Worm (Caenorhabditis elegans) whole organism, L3 larva: ENCODE results near the gene clec-84.

Experiments
- ZK546.5 ChIP-seq: sonication (generic microtip); optimal IDR thresholded peaks from 2 replicates; lab custom pipeline; 2017; ENCODE audit warnings: missing biosample characterization, missing genetic modification characterization
- aly-2 ChIP-seq: fragments of 150-350 bp; optimal IDR thresholded peaks from 2 replicates; lab custom pipeline; 2014; ENCODE audit warnings: missing biosample characterization, missing genetic modification characterization
- ama-1 ChIP-seq: fragments of 150-350 bp; optimal IDR thresholded peaks from 2 replicates; lab custom pipeline; 2018
- ceh-16 ChIP-seq: sonication (generic microtip); optimal IDR thresholded peaks from 2 replicates; lab custom pipeline; 2017; ENCODE audit warnings: missing biosample characterization, missing genetic modification characterization
- ceh-28 ChIP-seq: fragments of 150-350 bp; optimal IDR thresholded peaks from 2 replicates; lab custom pipeline; 2014; ENCODE audit warnings: missing biosample characterization, missing genetic modification reagents, missing genetic modification characterization
- ceh-82 ChIP-seq: fragments of 150-350 bp; optimal IDR thresholded peaks from 2 replicates; lab custom pipeline; 2014; ENCODE audit warnings: missing biosample characterization, missing genetic modification characterization
- ceh-9 ChIP-seq: sonication (generic microtip); optimal IDR thresholded peaks from 2 replicates; lab custom pipeline; 2018; ENCODE audit warnings: missing biosample characterization, missing genetic modification characterization
- daf-12 ChIP-seq: fragments of 150-350 bp; optimal IDR thresholded peaks from 2 replicates; lab custom pipeline; 2014; ENCODE audit warnings: missing biosample characterization, missing genetic modification reagents, missing genetic modification characterization
- egl-27 ChIP-seq: sonication (generic microtip); optimal IDR thresholded peaks from 4 replicates; lab custom pipeline; 2017; ENCODE audit warnings: missing biosample characterization, missing genetic modification reagents, missing genetic modification characterization
- egl-5 ChIP-seq: fragments of 150-350 bp; optimal IDR thresholded peaks from 2 replicates; lab custom pipeline; 2017; ENCODE audit warnings: missing biosample characterization, missing genetic modification reagents, missing genetic modification characterization, inconsistent platforms
- elt-1 ChIP-seq: fragments of 150-350 bp; optimal IDR thresholded peaks from 2 replicates; lab custom pipeline; 2014; ENCODE audit warnings: missing biosample characterization, missing genetic modification characterization
- elt-2 ChIP-seq: sonication (generic microtip); optimal IDR thresholded peaks from 2 replicates; lab custom pipeline; 2016; ENCODE audit warnings: missing genetic modification reagents, mild to moderate bottlenecking, missing genetic modification characterization, missing compliant biosample characterization
- elt-3 ChIP-seq, 3 experiments: fragments of 150-350 bp in 1 of 3; sonication (generic microtip) in 2 of 3; optimal IDR thresholded peaks; 2 replicates in 2 of 3; 4 replicates in 1 of 3; lab custom pipeline; 2014 to 2017; ENCODE audit warnings: missing biosample characterization in 3 of 3, missing genetic modification characterization in 3 of 3
- fkh-2 ChIP-seq: fragments of 150-350 bp; optimal IDR thresholded peaks from 2 replicates; lab custom pipeline; 2014; ENCODE audit warnings: missing biosample characterization, missing genetic modification reagents, missing genetic modification characterization
- fos-1 ChIP-seq: fragments of 150-350 bp; optimal IDR thresholded peaks from 2 replicates; lab custom pipeline; 2014; ENCODE audit warnings: missing biosample characterization, missing genetic modification characterization
- hmg-11 ChIP-seq: sonication (generic microtip); optimal IDR thresholded peaks from 2 replicates; lab custom pipeline; 2016; ENCODE audit warnings: missing genetic modification characterization, missing compliant biosample characterization
- jun-1 ChIP-seq: fragments of 150-350 bp; optimal IDR thresholded peaks from 2 replicates; lab custom pipeline; 2014; ENCODE audit warnings: missing biosample characterization, missing genetic modification reagents, missing genetic modification characterization
- lin-15B ChIP-seq: fragments of 150-350 bp; optimal IDR thresholded peaks from 2 replicates; lab custom pipeline; 2014; ENCODE audit warnings: missing biosample characterization, missing genetic modification characterization
- mml-1 ChIP-seq: fragments of 150-350 bp; sonication (generic microtip); optimal IDR thresholded peaks from 3 replicates; lab custom pipeline; 2014; ENCODE audit warnings: missing biosample characterization, missing genetic modification characterization
- nhr-11 ChIP-seq: fragments of 150-350 bp; optimal IDR thresholded peaks from 2 replicates; lab custom pipeline; 2014; ENCODE audit warnings: missing biosample characterization, missing genetic modification characterization
- nhr-12 ChIP-seq: fragments of 150-350 bp; optimal IDR thresholded peaks from 2 replicates; lab custom pipeline; 2014; ENCODE audit warnings: missing biosample characterization, missing genetic modification characterization
- nhr-23 ChIP-seq: fragments of 150-350 bp; optimal IDR thresholded peaks from 2 replicates; lab custom pipeline; 2014; ENCODE audit warnings: missing biosample characterization, missing genetic modification reagents, missing genetic modification characterization
- nhr-237 ChIP-seq: fragments of 150-350 bp; optimal IDR thresholded peaks from 2 replicates; lab custom pipeline; 2014; ENCODE audit warnings: missing biosample characterization, missing genetic modification characterization
- nhr-25 ChIP-seq: sonication (generic microtip); optimal IDR thresholded peaks from 2 replicates; lab custom pipeline; 2017; ENCODE audit warnings: missing biosample characterization, missing genetic modification characterization
- nhr-28 ChIP-seq: fragments of 150-350 bp; optimal IDR thresholded peaks from 2 replicates; lab custom pipeline; 2014; ENCODE audit warnings: missing biosample characterization, missing genetic modification characterization
- nhr-43 ChIP-seq: sonication (generic microtip); optimal IDR thresholded peaks from 2 replicates; lab custom pipeline; 2016; ENCODE audit warnings: mild to moderate bottlenecking, missing genetic modification characterization, missing compliant biosample characterization; ENCODE audit not compliant: poor library complexity, severe bottlenecking
- nhr-67 ChIP-seq: fragments of 150-350 bp; optimal IDR thresholded peaks from 2 replicates; lab custom pipeline; 2014; ENCODE audit warnings: missing biosample characterization, missing genetic modification characterization
- nhr-76 ChIP-seq: fragments of 150-350 bp; sonication (generic microtip); optimal IDR thresholded peaks from 5 replicates; lab custom pipeline; 2014; ENCODE audit warnings: missing biosample characterization, missing genetic modification characterization
- nhr-77 ChIP-seq: fragments of 150-350 bp; optimal IDR thresholded peaks from 2 replicates; lab custom pipeline; 2014; ENCODE audit warnings: missing biosample characterization, missing genetic modification characterization
- pha-4 ChIP-seq: fragments of 150-350 bp; optimal IDR thresholded peaks from 2 replicates; lab custom pipeline; 2014; ENCODE audit warnings: missing biosample characterization, missing genetic modification reagents, missing genetic modification characterization
- sea-2 ChIP-seq: fragments of 150-350 bp; sonication (generic microtip); optimal IDR thresholded peaks from 4 replicates; lab custom pipeline; 2014; ENCODE audit warnings: missing biosample characterization, missing genetic modification reagents, missing genetic modification characterization
- skn-1 ChIP-seq: fragments of 150-350 bp; optimal IDR thresholded peaks from 2 replicates; lab custom pipeline; 2014; ENCODE audit warnings: missing biosample characterization, missing genetic modification characterization
- snpc-4 ChIP-seq: fragments of 150-350 bp; optimal IDR thresholded peaks from 2 replicates; lab custom pipeline; 2014; ENCODE audit warnings: missing biosample characterization, missing genetic modification characterization
- tbx-2 ChIP-seq: sonication (generic microtip); optimal IDR thresholded peaks from 2 replicates; lab custom pipeline; 2016; ENCODE audit warnings: mild to moderate bottlenecking, missing genetic modification characterization, missing compliant biosample characterization
- unc-62 ChIP-seq: fragments of 150-350 bp; sonication (generic microtip); optimal IDR thresholded peaks from 4 replicates; lab custom pipeline; 2014; ENCODE audit warnings: missing biosample characterization, missing genetic modification reagents, missing genetic modification characterization
- ztf-11 ChIP-seq: fragments of 150-350 bp; optimal IDR thresholded peaks from 2 replicates; lab custom pipeline; 2014; ENCODE audit warnings: missing biosample characterization, missing genetic modification characterization
- ztf-4 ChIP-seq: fragments of 150-350 bp; optimal IDR thresholded peaks from 2 replicates; lab custom pipeline; 2014; ENCODE audit warnings: missing biosample characterization, missing genetic modification characterization

Gene clec-84

DNA sequence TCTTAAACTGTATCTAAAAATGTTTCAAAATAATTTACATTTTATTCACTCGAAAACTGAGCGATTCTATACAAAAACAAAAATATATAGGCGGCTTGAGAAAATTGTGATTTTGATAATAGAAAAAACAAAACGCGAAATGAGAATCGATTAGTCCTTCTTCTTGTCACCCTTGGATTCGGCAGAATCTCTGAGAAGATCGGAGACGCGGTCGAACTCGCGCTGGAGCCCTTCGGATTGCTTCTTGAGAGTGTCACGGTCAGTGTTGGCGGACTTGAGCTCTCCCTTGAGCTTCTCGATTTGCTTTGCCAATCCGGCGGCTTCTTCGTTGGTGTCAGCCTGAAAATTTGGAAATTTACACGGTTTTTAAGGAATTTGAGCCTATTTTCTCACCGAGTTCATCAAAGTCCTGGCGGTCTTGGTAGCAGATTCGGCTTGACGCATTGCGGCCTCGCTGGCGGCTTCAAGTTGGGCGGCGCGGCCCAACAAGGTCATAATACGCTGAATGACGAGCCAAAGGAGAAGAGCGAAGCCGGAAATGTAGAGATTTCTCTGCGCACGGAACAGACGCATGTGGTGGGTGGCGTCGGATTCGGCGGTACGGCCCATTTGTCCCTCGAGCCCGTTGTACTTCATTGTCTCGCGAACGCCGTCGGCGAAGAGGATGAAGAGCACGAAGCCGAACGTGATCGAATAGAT, 49.4 kb downstream of the clec-84 start:
- no peak for TF ChIP-seq nhr-12 (tag; lab: Kevin White, UChicago)
- no peak for TF ChIP-seq snpc-4 (tag; lab: Kevin White, UChicago)
- no peak for TF ChIP-seq daf-12
- TF ChIP-seq ztf-11 (tag; lab: Kevin White, UChicago): no peak
- no peak for TF ChIP-seq nhr-67 (tag; lab: Kevin White, UChicago)
- no peak for TF ChIP-seq egl-27 (tag; lab: Kevin White, UChicago)
- TF ChIP-seq lin-15B (tag; lab: Kevin White, UChicago): no peak
- TF ChIP-seq unc-62: no peak
- TF ChIP-seq hmg-11 (tag; lab: Kevin White, UChicago): no peak
- no peak for TF ChIP-seq ama-1 (lab: Kevin White, UChicago)
- TF ChIP-seq, all 47 proteins: peak for 0

ce11 chrIV:2892395-2892786, 50.1 kb downstream of the clec-84 start, which contains the start of gene Y54G2A.18:
TSS of gene Y54G2A.18 (minus strand) at chrIV:2892495.
- TF ChIP-seq ceh-9 (tag; lab: Kevin White, UChicago) (no peak), pha-4 (tag; lab: Kevin White, UChicago) (peak; percentile 35), nhr-237 (tag; lab: Kevin White, UChicago) (no peak), egl-5 (tag; lab: Kevin White, UChicago) (no peak), lin-15B (tag; lab: Kevin White, UChicago) (no peak), nhr-76 (tag; lab: Kevin White, UChicago) (no peak), mml-1 (tag; lab: Kevin White, UChicago) (no peak), fos-1 (tag; lab: Kevin White, UChicago) (no peak), ceh-28 (tag; lab: Kevin White, UChicago) (peak; percentile 28), egl-27 (tag; lab: Kevin White, UChicago) (no peak), fkh-2 (tag; lab: Kevin White, UChicago) (no peak), tbx-2 (tag; lab: Kevin White, UChicago) (no peak), ceh-16 (tag; lab: Kevin White, UChicago) (no peak), ZK546.5 (tag; lab: Kevin White, UChicago) (no peak), nhr-43 (tag; lab: Kevin White, UChicago) (no peak), ztf-4 (no peak), hmg-11 (tag; lab: Kevin White, UChicago) (no peak), snpc-4 (tag; lab: Kevin White, UChicago) (no peak), elt-2 (peak; percentile 35), ama-1 (lab: Kevin White, UChicago) (no peak), sea-2 (GFP tag; lab: Kevin White, UChicago) (no peak), nhr-12 (tag; lab: Kevin White, UChicago) (no peak), skn-1 (tag; lab: Kevin White, UChicago) (no peak), ceh-82 (tag; lab: Kevin White, UChicago) (no peak), nhr-77 (no peak), nhr-11 (tag; lab: Kevin White, UChicago) (no peak)
- TF ChIP-seq, all 47 proteins: peak for 3

DNA sequence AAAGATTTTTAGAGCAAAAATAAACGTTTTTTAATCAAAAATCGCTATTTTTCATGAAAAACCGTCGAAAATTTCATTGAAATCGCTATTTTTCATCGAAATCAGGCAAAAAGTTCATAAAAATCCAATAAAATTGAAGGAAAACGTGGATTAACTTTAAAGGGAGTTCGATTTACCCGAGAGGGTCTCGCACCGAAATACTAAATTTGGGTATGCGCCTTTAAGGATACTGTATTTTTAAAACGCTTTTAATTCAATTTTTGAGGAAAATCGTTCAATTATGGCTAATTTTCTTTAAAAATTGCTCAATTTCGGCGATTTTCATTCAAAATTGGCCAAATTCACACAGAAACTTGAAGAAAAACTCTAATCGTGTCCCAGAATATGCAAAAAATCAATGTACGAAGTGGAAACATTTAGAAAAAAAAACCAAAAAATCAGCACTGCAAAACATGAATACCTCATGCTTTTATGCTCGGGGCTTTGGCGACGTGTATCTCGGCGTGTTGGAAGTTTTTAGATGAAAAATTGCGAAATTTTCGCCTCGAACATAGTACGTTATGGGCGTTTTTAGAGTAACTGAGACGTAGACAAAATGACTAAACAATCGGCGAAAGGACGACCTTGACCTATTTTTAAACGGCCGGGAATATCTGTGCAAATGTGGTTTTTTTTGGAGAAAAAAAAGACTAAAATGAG, 50.7 kb downstream of the clec-84 start:
- no peak for TF ChIP-seq ceh-9 (tag; lab: Kevin White, UChicago)
- no peak for TF ChIP-seq fkh-2 (tag; lab: Kevin White, UChicago)
- no peak for TF ChIP-seq elt-3 (tag; optimal IDR thresholded peaks at IDR 0.05; lab: Kevin White, UChicago)
- no peak for TF ChIP-seq nhr-67 (tag; lab: Kevin White, UChicago)
- TF ChIP-seq nhr-28 (tag; lab: Kevin White, UChicago): no peak
- TF ChIP-seq nhr-25 (tag; lab: Kevin White, UChicago): peak; percentile 10
- TF ChIP-seq elt-1 (tag; lab: Kevin White, UChicago): no peak
- no peak for TF ChIP-seq jun-1 (tag; lab: Kevin White, UChicago)
- TF ChIP-seq nhr-23: peak; percentile 53
- TF ChIP-seq aly-2: no peak
- TF ChIP-seq, all 47 proteins: peak for 2
